Worm (Caenorhabditis elegans) whole organism, late embryonic: ENCODE results near the gene T10D4.15.
"Not testable (repeated sequence)": the region's sequence is repeated elsewhere in the genome, so short reads cannot be mapped to it uniquely, and the experiment has no call there.

Source experiments
- ceh-24 ChIP-seq: sonication (generic microtip); optimal IDR thresholded peaks from 2 replicates; lab custom pipeline; 2016; ENCODE audit warnings: mild to moderate bottlenecking, missing genetic modification characterization, missing compliant biosample characterization
- ceh-34 ChIP-seq: sonication (generic microtip); optimal IDR thresholded peaks from 2 replicates; lab custom pipeline; 2016; ENCODE audit warnings: mild to moderate bottlenecking, missing genetic modification characterization, missing compliant biosample characterization
- fax-1 ChIP-seq: sonication (generic microtip); optimal IDR thresholded peaks from 2 replicates; lab custom pipeline; 2016; ENCODE audit warnings: missing genotype, missing genetic modification characterization, missing compliant biosample characterization
- hlh-15 ChIP-seq: sonication (generic microtip); optimal IDR thresholded peaks from 2 replicates; lab custom pipeline; 2016; ENCODE audit warnings: missing genetic modification characterization, missing compliant biosample characterization
- sdc-2 ChIP-seq: sonication (generic microtip); optimal IDR thresholded peaks from 2 replicates; lab custom pipeline; 2016; ENCODE audit warnings: missing genotype, missing genetic modification characterization, missing compliant biosample characterization
- syd-9 ChIP-seq: sonication (generic microtip); optimal IDR thresholded peaks from 2 replicates; lab custom pipeline; 2016; ENCODE audit warnings: mild to moderate bottlenecking, missing genetic modification characterization, moderate library complexity, missing compliant biosample characterization

ce11 chrII:3126741-3127140 lies 19.2 kb upstream of the T10D4.15 start, which contains the start of gene ins-31:
- not testable (repeated sequence) for TF ChIP-seq ceh-24 (tag; lab: Kevin White, UChicago); syd-9; hlh-15 (tag; lab: Kevin White, UChicago); fax-1 (tag; lab: Kevin White, UChicago); ceh-34 (tag; lab: Kevin White, UChicago); sdc-2 (tag; lab: Kevin White, UChicago)
